Worm (Caenorhabditis elegans) whole organism, early embryonic: Measurements from ENCODE around the gene fbxa-210.

ENCODE experiments used
- B0310.2 ChIP-seq: sonication (generic microtip); optimal IDR thresholded peaks from 2 replicates; lab custom pipeline; 2016; ENCODE audit warnings: mild to moderate bottlenecking, missing genetic modification characterization, missing compliant biosample characterization
- F13C5.2 ChIP-seq: sonication (generic microtip); optimal IDR thresholded peaks from 2 replicates; lab custom pipeline; 2017; ENCODE audit warnings: mild to moderate bottlenecking, missing genetic modification characterization, inconsistent platforms, missing compliant biosample characterization
- aly-1 ChIP-seq: sonication (generic microtip); optimal IDR thresholded peaks from 2 replicates; lab custom pipeline; 2016; ENCODE audit warnings: missing genetic modification characterization, missing compliant biosample characterization
- ama-1 ChIP-seq: fragments of 150-350 bp; optimal IDR thresholded peaks from 2 replicates; lab custom pipeline; 2014
- ceh-13 ChIP-seq: fragments of 200-800 bp; sonication (Bioruptor generic); optimal IDR thresholded peaks from 2 replicates; lab custom pipeline; 2018; ENCODE audit warnings: mild to moderate bottlenecking, missing genetic modification characterization, missing compliant biosample characterization
- ceh-36 ChIP-seq: sonication (generic microtip); optimal IDR thresholded peaks from 2 replicates; lab custom pipeline; 2016; ENCODE audit warnings: missing genetic modification characterization, inconsistent platforms, missing compliant biosample characterization
- ets-7 ChIP-seq: sonication (generic microtip); optimal IDR thresholded peaks from 2 replicates; lab custom pipeline; 2016; ENCODE audit warnings: missing genotype, missing genetic modification characterization, missing compliant biosample characterization
- flt-1 ChIP-seq: fragments of 200-800 bp; sonication (Bioruptor generic); IDR thresholded peaks from 2 replicates; pipeline ENCODE4 v1.3.6; 2022; ENCODE audit warnings: missing genetic modification characterization, missing compliant biosample characterization
- hmbx-1 ChIP-seq: sonication (generic microtip); optimal IDR thresholded peaks from 2 replicates; lab custom pipeline; 2016; ENCODE audit warnings: mild to moderate bottlenecking, missing genetic modification characterization, missing compliant biosample characterization
- hmg-4 ChIP-seq: fragments of 200-800 bp; sonication (Bioruptor generic); optimal IDR thresholded peaks from 2 replicates; lab custom pipeline; 2018; ENCODE audit warnings: mild to moderate bottlenecking, missing genetic modification characterization, missing compliant biosample characterization
- hnd-1 ChIP-seq: sonication (generic microtip); optimal IDR thresholded peaks from 2 replicates; lab custom pipeline; 2016; ENCODE audit warnings: missing genetic modification characterization, missing compliant biosample characterization
- pes-1 ChIP-seq: fragments of 200-800 bp; sonication (Bioruptor generic); IDR thresholded peaks from 2 replicates; pipeline ENCODE4 v1.3.6; 2022; ENCODE audit warnings: missing genetic modification reagents, missing genetic modification characterization, missing compliant biosample characterization
- scrt-1 ChIP-seq: fragments of 200-800 bp; sonication (Bioruptor generic); IDR thresholded peaks from 2 replicates; pipeline ENCODE4 v1.3.6; 2022; ENCODE audit warnings: missing genetic modification characterization, missing compliant biosample characterization
- sea-1 ChIP-seq: fragments of 200-800 bp; sonication (Bioruptor generic); conservative IDR thresholded peaks from 2 replicates; pipeline ENCODE4 v1.3.6; 2022; ENCODE audit warnings: missing genetic modification characterization, missing compliant biosample characterization
- tbx-11 ChIP-seq: fragments of 200-800 bp; sonication (Bioruptor generic); IDR thresholded peaks from 2 replicates; pipeline ENCODE4 v1.3.6; 2022; ENCODE audit warnings: missing genetic modification characterization, missing compliant biosample characterization
- tbx-37 ChIP-seq: fragments of 200-800 bp; sonication (Bioruptor generic); conservative IDR thresholded peaks from 2 replicates; pipeline ENCODE4 v1.3.6; 2022; ENCODE audit warnings: missing genetic modification reagents, missing genetic modification characterization, missing compliant biosample characterization
- tra-4 ChIP-seq: sonication (generic microtip); optimal IDR thresholded peaks from 2 replicates; lab custom pipeline; 2017; ENCODE audit warnings: missing genetic modification characterization, missing compliant biosample characterization

fbxa-210 gene

ce11 chrV:18128545-18128944, 3.4 kb downstream of the fbxa-210 start:
- no peak for TF ChIP-seq hmbx-1 (tag; lab: Kevin White, UChicago)
- no peak for TF ChIP-seq aly-1
- TF ChIP-seq F13C5.2 = no peak
- TF ChIP-seq B0310.2 (tag; lab: Kevin White, UChicago) = no peak
- TF ChIP-seq ets-7 = no peak
- TF ChIP-seq hmg-4 (GFP tag; lab: Kevin White, UChicago) = no peak
- TF ChIP-seq tra-4 (tag; lab: Kevin White, UChicago) = no peak
- TF ChIP-seq tbx-11 (GFP tag; lab: Robert Waterston, UW) = no peak
- TF ChIP-seq ama-1 (lab: Kevin White, UChicago) = no peak
- no peak for TF ChIP-seq ceh-36
- TF ChIP-seq hnd-1 = no peak
- TF ChIP-seq pes-1 (GFP tag; lab: Robert Waterston, UW) = no peak
- no peak for TF ChIP-seq sea-1 (GFP tag; lab: Robert Waterston, UW)
- no peak for TF ChIP-seq flt-1 (GFP tag; lab: Robert Waterston, UW)
- no peak for TF ChIP-seq tbx-37 (GFP tag; lab: Robert Waterston, UW)
- TF ChIP-seq ceh-13 (GFP tag; lab: Kevin White, UChicago) = no peak
- no peak for TF ChIP-seq scrt-1 (GFP tag; lab: Robert Waterston, UW)

- TF ChIP-seq aly-1 (no peak), ceh-13 (GFP tag; lab: Kevin White, UChicago) (no peak), ets-7 (no peak), flt-1 (GFP tag; lab: Robert Waterston, UW) (no peak), hmbx-1 (tag; lab: Kevin White, UChicago) (no peak), ceh-36 (no peak), ama-1 (lab: Kevin White, UChicago) (no peak), pes-1 (GFP tag; lab: Robert Waterston, UW) (no peak), F13C5.2 (no peak), hmg-4 (GFP tag; lab: Kevin White, UChicago) (no peak), scrt-1 (GFP tag; lab: Robert Waterston, UW) (no peak), B0310.2 (tag; lab: Kevin White, UChicago) (no peak), tra-4 (tag; lab: Kevin White, UChicago) (no peak), tbx-11 (GFP tag; lab: Robert Waterston, UW) (no peak), tbx-37 (GFP tag; lab: Robert Waterston, UW) (no peak), sea-1 (GFP tag; lab: Robert Waterston, UW) (no peak), hnd-1 (no peak)
These were observed 5.9 kb downstream of the fbxa-210 start, which contains the start of gene Y37H2A.12 for ce11 chrV:18131049-18131448. Gene Y37H2A.12, minus strand, starts transcription at chrV:18131129.

ce11 chrV:18133177-18133576, 8.0 kb downstream of the fbxa-210 start, which contains the start of gene Y37H2A.18:
Gene Y37H2A.18, minus strand, starts transcription at chrV:18133277.
- no peak for TF ChIP-seq flt-1 (GFP tag; lab: Robert Waterston, UW)
- TF ChIP-seq ceh-36 = no peak
- TF ChIP-seq sea-1 (GFP tag; lab: Robert Waterston, UW) = no peak
- no peak for TF ChIP-seq tbx-37 (GFP tag; lab: Robert Waterston, UW)
- TF ChIP-seq ceh-13 (GFP tag; lab: Kevin White, UChicago) = no peak
- no peak for TF ChIP-seq scrt-1 (GFP tag; lab: Robert Waterston, UW)
- no peak for TF ChIP-seq tbx-11 (GFP tag; lab: Robert Waterston, UW)
- TF ChIP-seq F13C5.2 = no peak
- no peak for TF ChIP-seq B0310.2 (tag; lab: Kevin White, UChicago)
- TF ChIP-seq ets-7 = no peak
- TF ChIP-seq aly-1 = no peak
- TF ChIP-seq hmg-4 (GFP tag; lab: Kevin White, UChicago) = no peak

- no peak for TF ChIP-seq hmbx-1 (tag; lab: Kevin White, UChicago)
- no peak for TF ChIP-seq hnd-1
- TF ChIP-seq F13C5.2 = no peak
- no peak for TF ChIP-seq pes-1 (GFP tag; lab: Robert Waterston, UW)
- TF ChIP-seq ceh-36 = no peak
- TF ChIP-seq ceh-13 (GFP tag; lab: Kevin White, UChicago) = no peak
- TF ChIP-seq hmg-4 (GFP tag; lab: Kevin White, UChicago) = no peak
- no peak for TF ChIP-seq ets-7
- no peak for TF ChIP-seq scrt-1 (GFP tag; lab: Robert Waterston, UW)
- no peak for TF ChIP-seq sea-1 (GFP tag; lab: Robert Waterston, UW)
- TF ChIP-seq tbx-11 (GFP tag; lab: Robert Waterston, UW) = no peak
- no peak for TF ChIP-seq aly-1
- TF ChIP-seq tbx-37 (GFP tag; lab: Robert Waterston, UW) = no peak
- TF ChIP-seq tra-4 (tag; lab: Kevin White, UChicago) = no peak
- no peak for TF ChIP-seq ama-1 (lab: Kevin White, UChicago)
- TF ChIP-seq flt-1 (GFP tag; lab: Robert Waterston, UW) = no peak
- TF ChIP-seq B0310.2 (tag; lab: Kevin White, UChicago) = no peak
These were observed 9.2 kb downstream of the fbxa-210 start, which contains the start of gene Y37H2A.7 for ce11 chrV:18134378-18134777. Gene Y37H2A.7, minus strand, starts transcription at chrV:18134478.

- TF ChIP-seq aly-1 (no peak), F13C5.2 (no peak), pes-1 (GFP tag; lab: Robert Waterston, UW) (no peak), B0310.2 (tag; lab: Kevin White, UChicago) (no peak), tbx-11 (GFP tag; lab: Robert Waterston, UW) (no peak), flt-1 (GFP tag; lab: Robert Waterston, UW) (no peak), ama-1 (lab: Kevin White, UChicago) (no peak), tra-4 (tag; lab: Kevin White, UChicago) (no peak), hmbx-1 (tag; lab: Kevin White, UChicago) (no peak), hnd-1 (no peak), ets-7 (no peak), hmg-4 (GFP tag; lab: Kevin White, UChicago) (no peak), sea-1 (GFP tag; lab: Robert Waterston, UW) (no peak), tbx-37 (GFP tag; lab: Robert Waterston, UW) (no peak), ceh-36 (no peak), ceh-13 (GFP tag; lab: Kevin White, UChicago) (no peak)
These were observed 12.5 kb downstream of the fbxa-210 start for ce11 chrV:18137679-18138078.

ce11 chrV:18138695-18139094, 13.5 kb downstream of the fbxa-210 start, which contains the start of gene Y37H2A.10:
Gene Y37H2A.10, plus strand, starts transcription at chrV:18138995.
- TF ChIP-seq ama-1 (lab: Kevin White, UChicago) = no peak
- no peak for TF ChIP-seq tbx-37 (GFP tag; lab: Robert Waterston, UW)
- TF ChIP-seq hmbx-1 (tag; lab: Kevin White, UChicago) = no peak
- TF ChIP-seq tra-4 (tag; lab: Kevin White, UChicago) = no peak
- no peak for TF ChIP-seq flt-1 (GFP tag; lab: Robert Waterston, UW)
